Comparison of ENCODE assay signal across 3 fruit fly cellular contexts in the genomic region with DNA sequence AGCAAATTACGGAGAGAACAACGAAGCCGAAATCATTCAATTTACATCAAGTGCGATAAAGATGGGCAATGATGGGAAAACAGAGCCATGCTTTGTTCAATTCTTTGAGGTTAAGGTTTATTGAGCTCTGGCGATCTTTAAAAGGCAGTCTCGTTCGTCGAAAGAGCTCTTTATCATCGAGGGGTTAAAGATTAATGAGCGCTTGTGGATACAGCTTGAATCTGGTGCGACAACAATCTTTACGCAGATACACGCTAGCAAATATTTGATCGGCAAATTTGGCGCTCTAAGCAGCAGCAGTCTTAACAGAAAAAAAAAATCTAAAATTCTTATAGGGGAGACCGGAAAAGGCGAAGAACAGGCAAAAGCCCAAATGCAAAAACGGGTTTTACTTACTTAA.
TF ChIP-seq lines count a peak whose summit lies in the region.

No protein-coding gene starts in this region.

- no peak for TF ChIP-seq CTCF in whole organism, embryonic (GFP tag; optimal IDR thresholded peaks at IDR 0.05; lab: Kevin White, UChicago)

TF ChIP-seq in whole organism, embryonic, 481 proteins besides CTCF, POLR2A, EP300 and RAD21 (continues in another document):
- TF ChIP-seq CG9609 (GFP tag; optimal IDR thresholded peaks at IDR 0.05; lab: Kevin White, UChicago), result no peak
- no peak for TF ChIP-seq Ssrp (tag; optimal IDR thresholded peaks at IDR 0.05; lab: Kevin White, UChicago)
- TF ChIP-seq Atf6 (GFP tag; IDR thresholded peaks at IDR 0.05; lab: Robert Waterston, UW), result peak; percentile 61
- TF ChIP-seq Bdp1 (GFP tag; optimal IDR thresholded peaks at IDR 0.05; lab: Kevin White, UChicago), result no peak
- peak; percentile 30; the same call in 1 of the 2 replicates for TF ChIP-seq Rfx (GFP tag; IDR thresholded peaks at IDR 0.05; lab: Robert Waterston, UW)
- peak; percentile 14 for TF ChIP-seq pho (GFP tag; optimal IDR thresholded peaks at IDR 0.05; lab: Kevin White, UChicago)
- peak; percentile 36 for TF ChIP-seq fd3F (GFP tag; optimal IDR thresholded peaks at IDR 0.05; lab: Kevin White, UChicago)
- TF ChIP-seq grn (GFP tag; optimal IDR thresholded peaks at IDR 0.05; lab: Kevin White, UChicago), result no peak
- no peak for TF ChIP-seq yki (optimal IDR thresholded peaks at IDR 0.05; lab: Kevin White, UChicago)
- TF ChIP-seq insv (GFP tag; optimal IDR thresholded peaks at IDR 0.05; lab: Kevin White, UChicago), result no peak
- TF ChIP-seq CG3065 (GFP tag; optimal IDR thresholded peaks at IDR 0.05; lab: Kevin White, UChicago), result no peak
- TF ChIP-seq ATbp (GFP tag; optimal IDR thresholded peaks at IDR 0.05; lab: Kevin White, UChicago), result no peak
- TF ChIP-seq CG4404 (GFP tag; IDR thresholded peaks at IDR 0.05; lab: Robert Waterston, UW), result no peak
- TF ChIP-seq Neu2 (GFP tag; optimal IDR thresholded peaks at IDR 0.05; lab: Kevin White, UChicago; ENCODE audit: borderline replicate concordance), result no peak
- TF ChIP-seq CG17385 (GFP tag; optimal IDR thresholded peaks at IDR 0.05; lab: Kevin White, UChicago), result peak; percentile 18
- peak; percentile 44 for TF ChIP-seq CG13296 (GFP tag; optimal IDR thresholded peaks at IDR 0.05; lab: Kevin White, UChicago)
- TF ChIP-seq kah (GFP tag; optimal IDR thresholded peaks at IDR 0.05; lab: Kevin White, UChicago), result no peak
- peak; percentile 14 for TF ChIP-seq CG9727 (GFP tag; optimal IDR thresholded peaks at IDR 0.05; lab: Kevin White, UChicago)
- peak; percentile 68 for TF ChIP-seq schlank (tag; optimal IDR thresholded peaks at IDR 0.05; lab: Kevin White, UChicago)
- peak; percentile 20 for TF ChIP-seq lilli (GFP tag; optimal IDR thresholded peaks at IDR 0.05; lab: Kevin White, UChicago)
- no peak for TF ChIP-seq crp (GFP tag; optimal IDR thresholded peaks at IDR 0.05; lab: Kevin White, UChicago)
- peak; percentile 51 for TF ChIP-seq CG15514 (GFP tag; optimal IDR thresholded peaks at IDR 0.05; lab: Kevin White, UChicago)
- TF ChIP-seq CG14860 (GFP tag; IDR thresholded peaks at IDR 0.05; lab: Robert Waterston, UW; ENCODE audit: partially characterized antibody), result no peak
- no peak for TF ChIP-seq CG8290 (GFP tag; optimal IDR thresholded peaks at IDR 0.05; lab: Kevin White, UChicago)
- peak in 1 of 2 experiments; percentile 46 for TF ChIP-seq CG8290 (tag; optimal IDR thresholded peaks at IDR 0.05; lab: Kevin White, UChicago)
- no peak for TF ChIP-seq lov (optimal IDR thresholded peaks at IDR 0.05; lab: Kevin White, UChicago)
- TF ChIP-seq lov (GFP tag; IDR thresholded peaks at IDR 0.05; lab: Robert Waterston, UW), result no peak
- TF ChIP-seq CG4328 (GFP tag; optimal IDR thresholded peaks at IDR 0.05; lab: Kevin White, UChicago), result no peak
- no peak for TF ChIP-seq CG7357 (GFP tag; IDR thresholded peaks at IDR 0.05; lab: Robert Waterston, UW)

TF ChIP-seq in whole organism, prepupa, 60 proteins besides CTCF, POLR2A, EP300 and RAD21:
- TF ChIP-seq vri (GFP tag; optimal IDR thresholded peaks at IDR 0.05; lab: Kevin White, UChicago) (peak; percentile 8), svp (GFP tag; lab: Kevin White, UChicago) (peak; percentile 97), fkh (GFP tag; optimal IDR thresholded peaks at IDR 0.05; lab: Kevin White, UChicago) (peak; percentile 71), CG10631 (GFP tag; optimal IDR thresholded peaks at IDR 0.05; lab: Kevin White, UChicago) (no peak), Hr39 (GFP tag; optimal IDR thresholded peaks at IDR 0.05; lab: Kevin White, UChicago) (no peak), Sox14 (GFP tag; optimal IDR thresholded peaks at IDR 0.05; lab: Kevin White, UChicago) (no peak), lz (GFP tag; optimal IDR thresholded peaks at IDR 0.05; lab: Kevin White, UChicago) (no peak), Eip78C (GFP tag; lab: Kevin White, UChicago) (peak; percentile 40), Eip93F (GFP tag; optimal IDR thresholded peaks at IDR 0.05; lab: Kevin White, UChicago) (peak; percentile 39), cyc (GFP tag; optimal IDR thresholded peaks at IDR 0.05; lab: Kevin White, UChicago) (no peak), spab (GFP tag; optimal IDR thresholded peaks at IDR 0.05; lab: Kevin White, UChicago) (no peak), CG6792 (GFP tag; optimal IDR thresholded peaks at IDR 0.05; lab: Kevin White, UChicago) (no peak)

TF ChIP-seq in whole organism, wandering third instar larva, 38 proteins besides CTCF, POLR2A, EP300 and RAD21:
- no peak for TF ChIP-seq brk (GFP tag; optimal IDR thresholded peaks at IDR 0.05; lab: Kevin White, UChicago)
- no peak for TF ChIP-seq N (GFP tag; optimal IDR thresholded peaks at IDR 0.05; lab: Kevin White, UChicago)
- TF ChIP-seq sv (GFP tag; optimal IDR thresholded peaks at IDR 0.05; lab: Kevin White, UChicago), result no peak
- peak; percentile 13 for TF ChIP-seq OdsH (GFP tag; optimal IDR thresholded peaks at IDR 0.05; lab: Kevin White, UChicago)
- TF ChIP-seq ey (GFP tag; optimal IDR thresholded peaks at IDR 0.05; lab: Kevin White, UChicago), result no peak
- TF ChIP-seq Abd-B (GFP tag; optimal IDR thresholded peaks at IDR 0.05; lab: Kevin White, UChicago), result no peak
- no peak for TF ChIP-seq Myc (optimal IDR thresholded peaks at IDR 0.05; lab: Kevin White, UChicago)
- TF ChIP-seq Rel (GFP tag; optimal IDR thresholded peaks at IDR 0.05; lab: Kevin White, UChicago), result no peak
- TF ChIP-seq Rel (tag; optimal IDR thresholded peaks at IDR 0.05; lab: Kevin White, UChicago), result peak; percentile 18
- TF ChIP-seq h (GFP tag; optimal IDR thresholded peaks at IDR 0.05; lab: Kevin White, UChicago), result no peak
